Fruit fly (Drosophila melanogaster) whole organism, embryonic: ENCODE results near the gene CG34290.

Experiments used
- CG1233 ChIP-seq: fragments of 200-800 bp; sonication (Bioruptor generic); optimal IDR thresholded peaks from 4 replicates; lab custom pipeline; 2018; ENCODE audit warnings: missing biosample characterization, mild to moderate bottlenecking, missing genetic modification characterization
- CG30020 ChIP-seq: fragments of 200-800 bp; optimal IDR thresholded peaks from 2 replicates; lab custom pipeline; 2019; ENCODE audit warnings: missing biosample characterization, mild to moderate bottlenecking, missing genetic modification characterization, moderate library complexity
- Dref ChIP-seq: fragments of 200-800 bp; sonication (Bioruptor generic); IDR thresholded peaks from 2 replicates; pipeline ENCODE4 v1.3.6; 2022; ENCODE audit warnings: missing biosample characterization, missing genetic modification characterization
- NFAT ChIP-seq: fragments of 200-800 bp; sonication (Bioruptor generic); IDR thresholded peaks from 2 replicates; pipeline ENCODE4 v1.3.6; 2022; ENCODE audit warnings: missing biosample characterization, missing genetic modification characterization
- Nf-YB ChIP-seq: fragments of 200-800 bp; sonication (Bioruptor generic); optimal IDR thresholded peaks from 3 replicates; lab custom pipeline; 2019; ENCODE audit warnings: missing biosample characterization, mild to moderate bottlenecking, missing genetic modification characterization, moderate library complexity
- ase ChIP-seq: fragments of 200-800 bp; sonication (Bioruptor generic); IDR thresholded peaks from 3 replicates; pipeline ENCODE4 v1.3.6; 2022; ENCODE audit warnings: missing biosample characterization, missing genetic modification characterization
- bcd ChIP-seq: fragments of 200-800 bp; sonication (Bioruptor generic); optimal IDR thresholded peaks from 2 replicates; lab custom pipeline; 2017; ENCODE audit warnings: missing biosample characterization, mild to moderate bottlenecking, missing genetic modification characterization
- eyg ChIP-seq: fragments of 200-800 bp; sonication (Bioruptor generic); optimal IDR thresholded peaks from 3 replicates; lab custom pipeline; 2016; ENCODE audit warnings: missing biosample characterization, missing genetic modification characterization
- gem ChIP-seq: fragments of 200-800 bp; sonication (Bioruptor generic); optimal IDR thresholded peaks from 2 replicates; lab custom pipeline; 2019; ENCODE audit warnings: missing biosample characterization, mild to moderate bottlenecking, missing genetic modification characterization, moderate library complexity
- ttk ChIP-seq: fragments of 200-800 bp; sonication (Bioruptor generic); IDR thresholded peaks from 2 replicates; pipeline ENCODE4 v2.1.2; 2022; ENCODE audit warnings: missing biosample characterization, missing genetic modification characterization

DNA sequence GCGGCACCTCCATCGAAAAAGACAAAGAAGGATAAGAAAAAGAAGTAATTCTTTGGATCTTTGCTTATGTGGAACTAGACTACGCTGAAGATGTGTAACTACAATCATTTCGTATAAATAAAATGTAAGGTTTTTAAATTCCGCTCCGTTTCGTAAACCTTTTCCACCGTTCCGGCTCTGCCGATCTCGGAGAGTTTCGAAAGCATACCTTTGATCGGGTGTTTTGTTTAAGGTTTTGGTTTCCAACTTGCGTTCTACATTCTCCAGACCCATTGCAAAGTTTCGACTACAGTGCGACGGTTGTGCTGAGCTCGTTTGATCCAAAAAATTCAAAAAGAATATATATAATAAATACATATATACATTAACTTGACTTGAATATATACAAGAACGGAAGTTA is 47.0 kb upstream of the CG34290 start, which contains the start of gene CG6432:
- TF ChIP-seq bcd (GFP tag; lab: Kevin White, UChicago) (no peak), NFAT (GFP tag; lab: Robert Waterston, UW) (no peak), Nf-YB (GFP tag; lab: Kevin White, UChicago) (no peak), eyg (no peak), ase (GFP tag; lab: Robert Waterston, UW) (no peak), gem (no peak), CG30020 (tag; lab: Kevin White, UChicago) (no peak), Dref (GFP tag; lab: Robert Waterston, UW) (no peak), ttk (GFP tag; lab: Robert Waterston, UW) (no peak), CG1233 (no peak)
